Worm (Caenorhabditis elegans): ENCODE measurements around the gene F22B5.10.

- TF ChIP-seq ets-4 (GFP tag; optimal IDR thresholded peaks at IDR 0.05) (no peak), snpc-4 (GFP tag; optimal IDR thresholded peaks at IDR 0.05) (no peak), snpc-4 (tag; optimal IDR thresholded peaks at IDR 0.05) (no peak), somi-1 (GFP tag; optimal IDR thresholded peaks at IDR 0.05) (no peak)
Observed at ce11 chrII:8431954-8432353, 35.0 kb upstream of the F22B5.10 start, which contains the start of gene acp-2.

Measured in whole organism, young adult.